Fruit fly (Drosophila melanogaster) S2 (cell line): Measurements from ENCODE around the gene CG12071.

Source experiments
- CG8478 ChIP-seq: fragments of >200 bp; optimal IDR thresholded peaks from 2 replicates; lab custom pipeline; 2018
- CTCF ChIP-seq, 2 experiments: fragments of >200 bp; optimal IDR thresholded peaks; 2 replicates each; lab custom pipeline; 2018

DNA sequence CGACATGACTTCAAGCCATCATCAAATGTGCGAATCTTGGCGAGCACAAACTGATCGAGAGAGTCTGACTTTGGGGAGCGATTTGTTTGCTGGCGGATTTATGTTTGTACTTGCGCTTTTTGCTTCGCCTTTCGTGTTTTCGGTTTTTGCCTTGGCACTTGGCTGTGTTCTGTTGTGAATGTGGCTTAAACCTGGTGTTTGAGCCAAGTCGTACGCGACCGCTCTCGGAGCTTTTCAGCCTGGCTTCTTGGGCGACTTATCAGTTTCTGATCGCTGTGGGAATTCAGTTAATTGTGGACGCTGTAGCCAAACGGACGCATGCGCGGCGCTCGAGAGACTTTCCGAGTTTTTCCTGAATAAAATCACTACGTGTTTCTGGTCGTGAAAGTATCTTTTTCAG, 53.3 kb downstream of the CG12071 start, which contains the start of gene CG15544:
- TF ChIP-seq CG8478 (lab: Kevin White, UChicago) (no peak), CTCF (optimal IDR thresholded peaks at IDR 0.05; lab: Kevin White, UChicago) (no peak)
